Fruit fly (Drosophila melanogaster) whole organism, adult: Measurements from ENCODE around the gene CG15185.

Experiments
- CG11617 ChIP-seq: fragments of 200-800 bp; sonication (Bioruptor generic); optimal IDR thresholded peaks from 2 replicates; lab custom pipeline; 2017; ENCODE audit warnings: mild to moderate bottlenecking, missing biosample characterization, missing genetic modification reagents, missing genetic modification characterization
- CG14711 ChIP-seq: fragments of 200-800 bp; sonication (Bioruptor generic); optimal IDR thresholded peaks from 2 replicates; lab custom pipeline; 2018; ENCODE audit warnings: missing biosample characterization, mild to moderate bottlenecking, missing genetic modification characterization, moderate library complexity
- CG5204 ChIP-seq: fragments of 200-800 bp; sonication (Bioruptor generic); optimal IDR thresholded peaks from 2 replicates; lab custom pipeline; 2016; ENCODE audit warnings: missing biosample characterization, missing genetic modification characterization
- bab1 ChIP-seq: fragments of 200-800 bp; sonication (Bioruptor generic); optimal IDR thresholded peaks from 3 replicates; lab custom pipeline; 2019; ENCODE audit warnings: missing biosample characterization, mild to moderate bottlenecking, missing genetic modification characterization, moderate library complexity
- kay ChIP-seq: fragments of 200-800 bp; sonication (Bioruptor generic); peaks from one replicate; lab custom pipeline; 2016; ENCODE audit warnings: missing biosample characterization, missing genetic modification characterization, borderline replicate concordance
- ovo ChIP-seq: fragments of 200-800 bp; sonication (Bioruptor generic); optimal IDR thresholded peaks from 2 replicates; lab custom pipeline; 2016; ENCODE audit warnings: missing biosample characterization, missing genetic modification characterization
- pad ChIP-seq: fragments of 200-800 bp; sonication (Bioruptor generic); optimal IDR thresholded peaks from 3 replicates; lab custom pipeline; 2017; ENCODE audit warnings: missing biosample characterization, missing genetic modification characterization, mild to moderate bottlenecking, moderate library complexity, missing genetic modification reagents
- tj ChIP-seq: fragments of 200-800 bp; sonication (Bioruptor generic); optimal IDR thresholded peaks from 3 replicates; lab custom pipeline; 2017; ENCODE audit warnings: missing biosample characterization, mild to moderate bottlenecking, missing genetic modification characterization, moderate library complexity
- toe ChIP-seq: fragments of 200-800 bp; sonication (Bioruptor generic); optimal IDR thresholded peaks from 2 replicates; lab custom pipeline; 2016; ENCODE audit warnings: missing biosample characterization, missing genetic modification characterization

- TF ChIP-seq CG5204 (GFP tag; lab: Kevin White, UChicago) (no peak), tj (GFP tag; lab: Kevin White, UChicago) (no peak), ovo (GFP tag; lab: Kevin White, UChicago) (no peak), bab1 (GFP tag; lab: Kevin White, UChicago) (no peak), kay (GFP tag; lab: Kevin White, UChicago) (no peak), toe (GFP tag; lab: Kevin White, UChicago) (no peak), CG14711 (tag; lab: Kevin White, UChicago) (no peak), CG11617 (no peak), pad (GFP tag; lab: Kevin White, UChicago) (no peak)
Measured at dm6 chr3R:6481740-6482443, 45.4 kb upstream of the CG15185 start.
